Worm (Caenorhabditis elegans) whole organism, L4 larva: ENCODE results near the gene wapl-1.

Source experiments
- D1046.2 ChIP-seq: fragments of 200-800 bp; sonication (Bioruptor generic); IDR thresholded peaks from 2 replicates; pipeline ENCODE4 v1.3.6; 2022; ENCODE audit warnings: missing genetic modification characterization, missing compliant biosample characterization
- F37D6.2 ChIP-seq: sonication (generic microtip); optimal IDR thresholded peaks from 2 replicates; lab custom pipeline; 2016; ENCODE audit warnings: mild to moderate bottlenecking, missing genetic modification characterization, missing compliant biosample characterization
- F49E8.2 ChIP-seq: sonication (generic microtip); optimal IDR thresholded peaks from 2 replicates; lab custom pipeline; 2016; ENCODE audit warnings: missing compliant biosample characterization, mild to moderate bottlenecking, missing genetic modification characterization, borderline replicate concordance
- T20F7.1 ChIP-seq: fragments of 200-800 bp; sonication (Bioruptor generic); optimal IDR thresholded peaks from 2 replicates; lab custom pipeline; 2018; ENCODE audit warnings: mild to moderate bottlenecking, missing genetic modification characterization, missing compliant biosample characterization
- Y48G9A.11 ChIP-seq: fragments of 200-800 bp; sonication (Bioruptor generic); IDR thresholded peaks from 2 replicates; pipeline ENCODE4 v1.3.6; 2022; ENCODE audit warnings: missing genetic modification reagents, missing genetic modification characterization, missing compliant biosample characterization
- ZK337.2 ChIP-seq: fragments of 200-800 bp; sonication (Bioruptor generic); IDR thresholded peaks from 2 replicates; pipeline ENCODE4 v1.3.6; 2022; ENCODE audit warnings: missing genetic modification reagents, missing genetic modification characterization, missing compliant biosample characterization
- aha-1 ChIP-seq: fragments of 150-350 bp; peaks from one replicate; lab custom pipeline; 2014; ENCODE audit warnings: missing biosample characterization, missing genetic modification characterization
- arid-1 ChIP-seq: fragments of 200-800 bp; sonication (Bioruptor generic); conservative IDR thresholded peaks from 2 replicates; pipeline ENCODE4 v1.3.6; 2022; ENCODE audit warnings: missing genetic modification reagents, missing genetic modification characterization, missing compliant biosample characterization
- ceh-82 ChIP-seq: sonication (generic microtip); optimal IDR thresholded peaks from 2 replicates; lab custom pipeline; 2017; ENCODE audit warnings: missing biosample characterization, missing genetic modification characterization
- cey-2 ChIP-seq: sonication (generic microtip); optimal IDR thresholded peaks from 3 replicates; lab custom pipeline; 2017; ENCODE audit warnings: missing genetic modification characterization, mild to moderate bottlenecking, missing compliant biosample characterization, antibody characterized with exemption, borderline replicate concordance; ENCODE audit not compliant: insufficient read depth
- daf-16 ChIP-seq, 3 experiments: sonication (generic microtip); optimal IDR thresholded peaks; 2 replicates each; lab custom pipeline; 2016 to 2017; ENCODE audit warnings: missing genetic modification characterization in 3 of 3, missing genetic modification reagents in 3 of 3, mild to moderate bottlenecking in 2 of 3, missing compliant biosample characterization in 2 of 3, missing biosample characterization in 1 of 3, moderate library complexity in 1 of 3
- dpl-1 ChIP-seq: fragments of 150-350 bp; optimal IDR thresholded peaks from 2 replicates; lab custom pipeline; 2014; ENCODE audit warnings: missing biosample characterization, missing genetic modification reagents, missing genetic modification characterization
- egl-27 ChIP-seq: sonication (generic microtip); optimal IDR thresholded peaks from 3 replicates; lab custom pipeline; 2017; ENCODE audit warnings: missing biosample characterization, missing genetic modification reagents, missing genetic modification characterization
- egl-43 ChIP-seq: fragments of 200-800 bp; sonication (Bioruptor generic); IDR thresholded peaks from 2 replicates; pipeline ENCODE4 v1.3.6; 2022; ENCODE audit warnings: missing genetic modification reagents, missing genetic modification characterization, missing compliant biosample characterization
- gei-8 ChIP-seq: fragments of 200-800 bp; sonication (Bioruptor generic); optimal IDR thresholded peaks from 2 replicates; lab custom pipeline; 2018; ENCODE audit warnings: mild to moderate bottlenecking, missing genetic modification characterization, missing compliant biosample characterization
- hmg-1.1 ChIP-seq: fragments of 200-800 bp; sonication (Bioruptor generic); IDR thresholded peaks from 2 replicates; pipeline ENCODE4 v1.3.6; 2022; ENCODE audit warnings: missing genetic modification reagents, missing genetic modification characterization, missing compliant biosample characterization
- jun-1 ChIP-seq: fragments of 150-350 bp; optimal IDR thresholded peaks from 2 replicates; lab custom pipeline; 2014; ENCODE audit warnings: missing biosample characterization, missing genetic modification reagents, missing genetic modification characterization
- lim-7 ChIP-seq: fragments of 200-800 bp; sonication (Bioruptor generic); IDR thresholded peaks from 2 replicates; pipeline ENCODE4 v1.3.6; 2022; ENCODE audit warnings: missing genetic modification characterization, missing compliant biosample characterization
- lin-15B ChIP-seq: fragments of 150-350 bp; sonication (generic microtip); optimal IDR thresholded peaks from 3 replicates; lab custom pipeline; 2014; ENCODE audit warnings: missing biosample characterization, missing genetic modification characterization
- lir-3 ChIP-seq: sonication (generic microtip); optimal IDR thresholded peaks from 2 replicates; lab custom pipeline; 2016; ENCODE audit warnings: mild to moderate bottlenecking, missing genetic modification characterization, missing compliant biosample characterization
- madf-5 ChIP-seq, 2 experiments: fragments of 200-800 bp; sonication (Bioruptor generic); IDR thresholded peaks; 2 replicates each; pipeline ENCODE4 v1.3.6; 2022; ENCODE audit warnings: missing compliant biosample characterization in 2 of 2, missing genetic modification characterization in 2 of 2
- madf-9 ChIP-seq: fragments of 200-800 bp; sonication (Bioruptor generic); conservative IDR thresholded peaks from 2 replicates; pipeline ENCODE4 v1.3.6; 2022; ENCODE audit warnings: missing genetic modification reagents, missing genetic modification characterization, missing compliant biosample characterization
- mep-1 ChIP-seq: fragments of 150-350 bp; sonication (generic microtip); optimal IDR thresholded peaks from 3 replicates; lab custom pipeline; 2014; ENCODE audit warnings: missing biosample characterization, missing genetic modification characterization
- mes-2 ChIP-seq: sonication (generic microtip); optimal IDR thresholded peaks from 2 replicates; lab custom pipeline; 2016; ENCODE audit warnings: missing genotype, mild to moderate bottlenecking, missing genetic modification characterization, missing compliant biosample characterization; ENCODE audit not compliant: poor library complexity, severe bottlenecking
- nhr-10 ChIP-seq: fragments of 150-350 bp; optimal IDR thresholded peaks from 2 replicates; lab custom pipeline; 2014; ENCODE audit warnings: missing biosample characterization, missing genetic modification characterization
- nhr-111 ChIP-seq: fragments of 200-800 bp; sonication (Bioruptor generic); optimal IDR thresholded peaks from 2 replicates; lab custom pipeline; 2018; ENCODE audit warnings: mild to moderate bottlenecking, missing genetic modification characterization, missing compliant biosample characterization
- nhr-25 ChIP-seq: sonication (generic microtip); optimal IDR thresholded peaks from 2 replicates; lab custom pipeline; 2017; ENCODE audit warnings: missing genetic modification characterization, mild to moderate bottlenecking, missing compliant biosample characterization, antibody characterized with exemption, moderate library complexity, borderline replicate concordance; ENCODE audit not compliant: insufficient read depth
- nhr-28 ChIP-seq: fragments of 150-350 bp; optimal IDR thresholded peaks from 2 replicates; lab custom pipeline; 2014; ENCODE audit warnings: missing biosample characterization, missing genetic modification characterization
- nhr-41 ChIP-seq: fragments of 200-800 bp; sonication (Bioruptor generic); IDR thresholded peaks from 2 replicates; pipeline ENCODE4 v1.3.6; 2022; ENCODE audit warnings: missing genetic modification reagents, missing genetic modification characterization, missing compliant biosample characterization
- nhr-6 ChIP-seq: fragments of 150-350 bp; optimal IDR thresholded peaks from 2 replicates; lab custom pipeline; 2014; ENCODE audit warnings: missing biosample characterization, missing genetic modification characterization
- nhr-76 ChIP-seq: fragments of 150-350 bp; optimal IDR thresholded peaks from 2 replicates; lab custom pipeline; 2014; ENCODE audit warnings: missing biosample characterization, missing genetic modification characterization
- nhr-77 ChIP-seq: fragments of 150-350 bp; optimal IDR thresholded peaks from 2 replicates; lab custom pipeline; 2014; ENCODE audit warnings: missing biosample characterization, missing genetic modification characterization
- pqm-1 ChIP-seq: sonication (generic microtip); optimal IDR thresholded peaks from 2 replicates; lab custom pipeline; 2017; ENCODE audit warnings: missing biosample characterization, missing genetic modification characterization
- rbr-2 ChIP-seq: sonication (generic microtip); optimal IDR thresholded peaks from 2 replicates; lab custom pipeline; 2016; ENCODE audit warnings: missing genotype, missing genetic modification characterization, missing compliant biosample characterization
- sdz-12 ChIP-seq: fragments of 200-800 bp; sonication (Bioruptor generic); optimal IDR thresholded peaks from 2 replicates; lab custom pipeline; 2018; ENCODE audit warnings: mild to moderate bottlenecking, missing genetic modification characterization, missing compliant biosample characterization
- snpc-1.2 ChIP-seq: fragments of 200-800 bp; sonication (Bioruptor generic); IDR thresholded peaks from 2 replicates; pipeline ENCODE4 v1.3.6; 2022; ENCODE audit warnings: missing genetic modification reagents, missing genetic modification characterization, missing compliant biosample characterization
- tra-1 ChIP-seq: fragments of 200-800 bp; sonication (Bioruptor generic); IDR thresholded peaks from 2 replicates; pipeline ENCODE4 v1.3.6; 2022; ENCODE audit warnings: missing genetic modification reagents, missing genetic modification characterization, missing compliant biosample characterization
- unc-39 ChIP-seq: sonication (generic microtip); optimal IDR thresholded peaks from 2 replicates; lab custom pipeline; 2017; ENCODE audit warnings: missing biosample characterization, missing genetic modification characterization
- unc-62 ChIP-seq, 3 experiments: fragments of 150-350 bp in 1 of 3; sonication (generic microtip); optimal IDR thresholded peaks in 2 of 3; peaks in 1 of 3; 1 replicate in 1 of 3; 2 replicates in 2 of 3; lab custom pipeline; 2014 to 2017; ENCODE audit warnings: missing biosample characterization in 3 of 3, missing genetic modification characterization in 3 of 3, missing genetic modification reagents in 3 of 3, missing genotype in 1 of 3
- vab-7 ChIP-seq: fragments of 200-800 bp; sonication (Bioruptor generic); IDR thresholded peaks from 2 replicates; pipeline ENCODE4 v1.3.6; 2022; ENCODE audit warnings: missing genetic modification reagents, missing genetic modification characterization, missing compliant biosample characterization
- zag-1 ChIP-seq: fragments of 150-350 bp; optimal IDR thresholded peaks from 2 replicates; lab custom pipeline; 2014; ENCODE audit warnings: missing biosample characterization, missing genetic modification characterization
- zfp-3 ChIP-seq: fragments of 200-800 bp; sonication (Bioruptor generic); conservative IDR thresholded peaks from 2 replicates; pipeline ENCODE4 v1.3.6; 2022; ENCODE audit warnings: missing genetic modification reagents, missing genetic modification characterization, missing compliant biosample characterization
- zip-11 ChIP-seq: fragments of 200-800 bp; sonication (Bioruptor generic); IDR thresholded peaks from 2 replicates; pipeline ENCODE4 v1.3.6; 2022; ENCODE audit warnings: missing genetic modification characterization, missing compliant biosample characterization
- zip-2 ChIP-seq: fragments of 150-350 bp; optimal IDR thresholded peaks from 2 replicates; lab custom pipeline; 2014; ENCODE audit warnings: missing biosample characterization, missing genetic modification characterization
- ztf-11 ChIP-seq: fragments of 150-350 bp; optimal IDR thresholded peaks from 2 replicates; lab custom pipeline; 2014; ENCODE audit warnings: missing biosample characterization, missing genetic modification characterization
- ztf-7 ChIP-seq: fragments of 150-350 bp; optimal IDR thresholded peaks from 2 replicates; lab custom pipeline; 2014; ENCODE audit warnings: missing biosample characterization, missing genetic modification characterization

The wapl-1 gene

DNA sequence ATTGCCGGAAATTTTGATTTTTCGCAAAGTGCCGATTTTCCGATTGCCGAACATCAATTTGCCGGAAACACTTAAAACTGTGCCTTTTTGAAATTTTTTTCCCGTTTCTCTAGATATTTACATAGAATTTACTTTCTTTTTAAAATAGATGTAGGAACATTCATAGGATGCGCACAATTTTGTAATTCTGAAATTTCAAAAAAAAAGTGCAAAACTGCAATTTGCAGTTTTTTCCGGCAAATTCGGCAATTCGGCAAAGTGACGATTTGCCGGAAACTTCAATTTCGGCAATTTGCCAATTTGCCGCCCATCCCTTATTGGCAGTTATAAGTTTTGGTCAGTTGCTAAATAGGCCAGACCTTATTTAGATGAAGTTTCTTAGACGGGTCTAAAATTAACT is 11.1 kb upstream of the wapl-1 start:
- TF ChIP-seq ZK337.2 (GFP tag; lab: Robert Waterston, UW) (no peak), nhr-6 (tag; lab: Kevin White, UChicago) (no peak), unc-62 (GFP tag; optimal IDR thresholded peaks at IDR 0.05 in 1 of 2; lab: Kevin White, UChicago) (peak in 1 of 2 experiments; percentile 98), unc-62 (tag; optimal IDR thresholded peaks at IDR 0.05; lab: Kevin White, UChicago) (no peak), cey-2 (tag; lab: Kevin White, UChicago) (no peak), F49E8.2 (tag; lab: Kevin White, UChicago) (no peak)

ce11 chrIV:4454330-4455173 is 9.0 kb upstream of the wapl-1 start, which contains the start of gene R08C7.11:
Gene R08C7.11 (minus strand): TSS chrIV:4454937.
- TF ChIP-seq unc-39 (tag; lab: Kevin White, UChicago) (no peak), nhr-6 (tag; lab: Kevin White, UChicago) (no peak), hmg-1.1 (GFP tag; lab: Robert Waterston, UW) (0 out of 2 replicates have a peak, but pooled peaks have one; percentile 5), vab-7 (no peak), F37D6.2 (tag; lab: Kevin White, UChicago) (no peak), ztf-7 (tag; lab: Kevin White, UChicago) (no peak), gei-8 (GFP tag; lab: Kevin White, UChicago) (no peak), sdz-12 (GFP tag; lab: Kevin White, UChicago) (no peak), daf-16 (GFP tag; optimal IDR thresholded peaks at IDR 0.05; lab: Kevin White, UChicago) (no peak), daf-16 (tag; optimal IDR thresholded peaks at IDR 0.05; lab: Kevin White, UChicago) (peak; percentile 5), ceh-82 (tag; lab: Kevin White, UChicago) (no peak), zag-1 (tag; lab: Kevin White, UChicago) (no peak), nhr-28 (tag; lab: Kevin White, UChicago) (peak; percentile 65), zip-11 (GFP tag; lab: Robert Waterston, UW) (no peak), rbr-2 (no peak), tra-1 (GFP tag; lab: Robert Waterston, UW) (no peak), lin-15B (no peak), dpl-1 (no peak), egl-27 (tag; lab: Kevin White, UChicago) (no peak), arid-1 (no peak), nhr-77 (tag; lab: Kevin White, UChicago) (no peak), aha-1 (tag; lab: Kevin White, UChicago) (peak; percentile 86), zip-2 (tag; lab: Kevin White, UChicago) (no peak), zfp-3 (GFP tag; lab: Robert Waterston, UW) (no peak), mep-1 (tag; lab: Kevin White, UChicago) (no peak), nhr-41 (no peak), madf-9 (GFP tag; lab: Robert Waterston, UW) (no peak), mes-2 (tag; lab: Kevin White, UChicago) (peak; percentile 37), nhr-76 (tag; lab: Kevin White, UChicago) (no peak), snpc-1.2 (GFP tag; lab: Robert Waterston, UW) (no peak), nhr-111 (no peak), lim-7 (no peak), cey-2 (tag; lab: Kevin White, UChicago) (no peak), nhr-25 (tag; lab: Kevin White, UChicago) (no peak), nhr-10 (no peak), madf-5 (GFP tag; IDR thresholded peaks at IDR 0.05; lab: Robert Waterston, UW) (no peak), ztf-11 (tag; lab: Kevin White, UChicago) (no peak), T20F7.1 (no peak), pqm-1 (tag; lab: Kevin White, UChicago) (no peak), jun-1 (no peak), D1046.2 (GFP tag; lab: Robert Waterston, UW) (no peak), Y48G9A.11 (no peak), ZK337.2 (GFP tag; lab: Robert Waterston, UW) (no peak), lir-3 (tag; lab: Kevin White, UChicago) (no peak), egl-43 (GFP tag; lab: Robert Waterston, UW) (no peak)
